Worm (Caenorhabditis elegans) whole organism, L3 larva: ENCODE measurements around the gene K09E9.1.
A peak's percentile ranks its signal among the peaks of the same experiment; 100 is the strongest.

Source experiments
- ama-1 ChIP-seq: fragments of 150-350 bp; optimal IDR thresholded peaks from 2 replicates; lab custom pipeline; 2018
- ceh-28 ChIP-seq: fragments of 150-350 bp; optimal IDR thresholded peaks from 2 replicates; lab custom pipeline; 2014; ENCODE audit warnings: missing biosample characterization, missing genetic modification reagents, missing genetic modification characterization
- fkh-10 ChIP-seq: sonication (generic microtip); optimal IDR thresholded peaks from 2 replicates; lab custom pipeline; 2017; ENCODE audit warnings: missing biosample characterization, missing genetic modification reagents, missing genetic modification characterization
- mdl-1 ChIP-seq: fragments of 150-350 bp; optimal IDR thresholded peaks from 2 replicates; lab custom pipeline; 2014; ENCODE audit warnings: missing biosample characterization, missing genetic modification characterization
- nfya-1 ChIP-seq: sonication (generic microtip); optimal IDR thresholded peaks from 2 replicates; lab custom pipeline; 2017; ENCODE audit warnings: missing genetic modification characterization, mild to moderate bottlenecking, missing compliant biosample characterization, antibody characterized with exemption, moderate library complexity; ENCODE audit not compliant: insufficient read depth
- nhr-12 ChIP-seq: fragments of 150-350 bp; optimal IDR thresholded peaks from 2 replicates; lab custom pipeline; 2014; ENCODE audit warnings: missing biosample characterization, missing genetic modification characterization
- pha-4 ChIP-seq: fragments of 150-350 bp; optimal IDR thresholded peaks from 2 replicates; lab custom pipeline; 2014; ENCODE audit warnings: missing biosample characterization, missing genetic modification reagents, missing genetic modification characterization

DNA sequence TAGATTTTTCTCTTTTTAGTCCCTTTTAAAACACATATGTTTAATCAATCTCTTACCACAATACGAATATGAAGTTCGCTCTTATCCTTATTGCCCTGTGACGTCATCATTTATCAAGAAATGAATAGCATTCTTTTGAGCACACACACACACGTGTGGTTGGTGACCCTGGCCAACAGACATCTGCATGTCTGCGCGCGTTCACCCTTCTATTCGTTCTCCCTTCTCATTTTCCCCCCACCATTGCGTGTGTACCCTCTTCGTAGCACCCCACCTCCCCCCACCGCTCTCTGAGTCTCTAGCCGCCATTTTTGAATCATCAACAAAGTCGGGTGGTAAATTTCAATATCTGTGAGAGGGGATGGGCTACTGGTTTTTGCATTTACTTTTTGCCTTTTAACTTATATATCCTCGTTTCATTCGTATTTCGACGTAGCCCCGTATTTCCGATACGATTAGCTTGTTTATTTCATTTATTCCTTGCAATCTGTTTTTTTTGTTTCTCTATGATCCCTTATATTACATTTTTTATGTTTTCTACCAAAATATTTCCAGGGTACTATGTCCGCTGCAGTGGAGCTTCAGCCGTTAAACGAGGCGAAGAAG lies 19.7 kb upstream of the K09E9.1 start, which contains the start of gene ent-2:
- no peak for TF ChIP-seq ceh-28 (tag; lab: Kevin White, UChicago)
- peak; percentile 64 for TF ChIP-seq nfya-1 (tag; lab: Kevin White, UChicago)
- TF ChIP-seq ama-1 (lab: Kevin White, UChicago): no peak
- TF ChIP-seq nhr-12 (tag; lab: Kevin White, UChicago): no peak
- no peak for TF ChIP-seq pha-4 (tag; lab: Kevin White, UChicago)
- TF ChIP-seq fkh-10 (GFP tag; lab: Kevin White, UChicago): peak; percentile 20
- TF ChIP-seq mdl-1 (tag; lab: Kevin White, UChicago): peak; percentile 11
